Fruit fly (Drosophila melanogaster) whole organism, wandering third instar larva: Measurements from ENCODE around the gene Pgant5.
A peak's percentile ranks its signal among the peaks of the same experiment; 100 is the strongest.

Source experiments
- Abd-B ChIP-seq: fragments of >200 bp; optimal IDR thresholded peaks from 2 replicates; lab custom pipeline; 2017; ENCODE audit warnings: missing biosample characterization, missing genetic modification characterization
- CG32264 ChIP-seq: fragments of 200-800 bp; sonication (Bioruptor generic); optimal IDR thresholded peaks from 2 replicates; lab custom pipeline; 2016; ENCODE audit warnings: missing biosample characterization, missing genetic modification characterization
- CG9705 ChIP-seq: fragments of 200-800 bp; sonication (Bioruptor generic); optimal IDR thresholded peaks from 2 replicates; lab custom pipeline; 2018; ENCODE audit warnings: missing biosample characterization, mild to moderate bottlenecking, missing genetic modification characterization
- CrebA ChIP-seq: fragments of 200-800 bp; sonication (Bioruptor generic); optimal IDR thresholded peaks from 2 replicates; lab custom pipeline; 2016; ENCODE audit warnings: missing biosample characterization, mild to moderate bottlenecking, missing genetic modification characterization, borderline replicate concordance
- Dfd ChIP-seq: fragments of >200 bp; optimal IDR thresholded peaks from 2 replicates; lab custom pipeline; 2017; ENCODE audit warnings: missing biosample characterization, missing genetic modification characterization
- Dif ChIP-seq: fragments of 200-275, 200-300 bp; sonication (Bioruptor generic); optimal IDR thresholded peaks from 2 replicates; lab custom pipeline; 2018; ENCODE audit warnings: missing biosample characterization, missing genetic modification characterization; ENCODE audit not compliant: partially characterized antibody
- GATAd ChIP-seq: sonication (Bioruptor generic); optimal IDR thresholded peaks from 2 replicates; lab custom pipeline; 2016; ENCODE audit warnings: missing biosample characterization, missing genetic modification characterization
- HLH106 ChIP-seq: fragments of 200-800 bp; optimal IDR thresholded peaks from 3 replicates; lab custom pipeline; 2019; ENCODE audit warnings: missing biosample characterization, mild to moderate bottlenecking, missing genetic modification characterization, moderate library complexity
- Hnf4 ChIP-seq: fragments of 200-800 bp; sonication (Bioruptor generic); optimal IDR thresholded peaks from 2 replicates; lab custom pipeline; 2016; ENCODE audit warnings: missing biosample characterization, mild to moderate bottlenecking, missing genetic modification characterization
- Hr78 ChIP-seq: fragments of >200 bp; optimal IDR thresholded peaks from 2 replicates; lab custom pipeline; 2017; ENCODE audit warnings: missing biosample characterization, missing genetic modification characterization
- Hr83 ChIP-seq: fragments of 200-300 bp; sonication (Bioruptor generic); optimal IDR thresholded peaks from 2 replicates; lab custom pipeline; 2016; ENCODE audit warnings: missing biosample characterization, mild to moderate bottlenecking, missing genetic modification characterization, moderate library complexity; ENCODE audit not compliant: poor library complexity, severe bottlenecking
- Jra ChIP-seq: sonication (Bioruptor generic); optimal IDR thresholded peaks from 2 replicates; lab custom pipeline; 2016; ENCODE audit warnings: missing biosample characterization, missing genetic modification characterization
- Mio ChIP-seq: sonication (Bioruptor generic); optimal IDR thresholded peaks from 2 replicates; lab custom pipeline; 2016; ENCODE audit warnings: missing biosample characterization, missing genetic modification characterization
- Myc ChIP-seq: fragments of >200 bp; optimal IDR thresholded peaks from 2 replicates; lab custom pipeline; 2017
- N ChIP-seq: fragments of >200 bp; optimal IDR thresholded peaks from 2 replicates; lab custom pipeline; 2018; ENCODE audit warnings: missing biosample characterization, missing external identifiers, missing genetic modification characterization
- OdsH ChIP-seq: fragments of 200-800 bp; sonication (Bioruptor generic); optimal IDR thresholded peaks from 2 replicates; lab custom pipeline; 2016; ENCODE audit warnings: missing biosample characterization, mild to moderate bottlenecking, missing genetic modification characterization
- Rel ChIP-seq, 2 experiments: fragments of 200-800 bp; sonication (Bioruptor generic) in 1 of 2; optimal IDR thresholded peaks; 2 replicates in 1 of 2; 3 replicates in 1 of 2; lab custom pipeline; 2016 to 2019; ENCODE audit warnings: mild to moderate bottlenecking in 2 of 2, missing biosample characterization in 2 of 2, missing genetic modification characterization in 2 of 2, moderate library complexity in 1 of 2
- Sp1 ChIP-seq: fragments of 200-800 bp; sonication (Bioruptor generic); optimal IDR thresholded peaks from 3 replicates; lab custom pipeline; 2019; ENCODE audit warnings: missing biosample characterization, mild to moderate bottlenecking, missing genetic modification characterization, moderate library complexity
- Vsx2 ChIP-seq: fragments of 200-300, 225-300 bp; sonication (Bioruptor generic); optimal IDR thresholded peaks from 2 replicates; lab custom pipeline; 2018; ENCODE audit warnings: missing biosample characterization, missing genetic modification characterization; ENCODE audit not compliant: partially characterized antibody
- br ChIP-seq: fragments of 200-800 bp; sonication (Bioruptor generic); optimal IDR thresholded peaks from 2 replicates; lab custom pipeline; 2016; ENCODE audit warnings: missing biosample characterization, missing genetic modification characterization
- brk ChIP-seq: fragments of 200-800 bp; sonication (Bioruptor generic); optimal IDR thresholded peaks from 2 replicates; lab custom pipeline; 2016; ENCODE audit warnings: missing biosample characterization, mild to moderate bottlenecking, missing genetic modification characterization
- dl ChIP-seq, 2 experiments: fragments of 175-275, 200-275 bp in 1 of 2; fragments of 200-275 bp in 1 of 2; sonication (Bioruptor generic); optimal IDR thresholded peaks; lab custom pipeline; 2018; ENCODE audit warnings: mild to moderate bottlenecking in 2 of 2, missing biosample characterization in 2 of 2, missing genetic modification characterization in 2 of 2, moderate library complexity in 2 of 2; ENCODE audit not compliant: partially characterized antibody in 2 of 2, insufficient read depth in 1 of 2
- dmrt93B ChIP-seq: fragments of 200-800 bp; sonication (Bioruptor generic); optimal IDR thresholded peaks from 2 replicates; lab custom pipeline; 2018; ENCODE audit warnings: missing biosample characterization, mild to moderate bottlenecking, missing genetic modification characterization
- dsf ChIP-seq: sonication (Bioruptor generic); optimal IDR thresholded peaks from 2 replicates; lab custom pipeline; 2016; ENCODE audit warnings: missing biosample characterization, missing genetic modification characterization, borderline replicate concordance
- ey ChIP-seq: fragments of 200-800 bp; sonication (Bioruptor generic); optimal IDR thresholded peaks from 2 replicates; lab custom pipeline; 2016; ENCODE audit warnings: missing biosample characterization, missing genetic modification characterization
- foxo ChIP-seq, 2 experiments: fragments of 200-800 bp; sonication (Bioruptor generic); optimal IDR thresholded peaks; 2 replicates in 1 of 2; 3 replicates in 1 of 2; lab custom pipeline; 2016 to 2017; ENCODE audit warnings: missing biosample characterization in 2 of 2, missing genetic modification characterization in 2 of 2
- fru ChIP-seq: fragments of 200-800 bp; sonication (Bioruptor generic); optimal IDR thresholded peaks from 3 replicates; lab custom pipeline; 2016; ENCODE audit warnings: missing biosample characterization, mild to moderate bottlenecking, missing genetic modification characterization
- h ChIP-seq: fragments of 200-800 bp; sonication (Bioruptor generic); optimal IDR thresholded peaks from 3 replicates; lab custom pipeline; 2016; ENCODE audit warnings: missing biosample characterization, mild to moderate bottlenecking, missing genetic modification characterization
- jim ChIP-seq: fragments of 175-275, 200-325 bp; sonication (Bioruptor generic); optimal IDR thresholded peaks from 2 replicates; lab custom pipeline; 2016; ENCODE audit warnings: missing biosample characterization, mild to moderate bottlenecking, missing genetic modification characterization
- lola ChIP-seq: fragments of >200 bp; optimal IDR thresholded peaks from 2 replicates; lab custom pipeline; 2017; ENCODE audit warnings: missing biosample characterization, missing genetic modification characterization
- pan ChIP-seq: fragments of >200 bp; optimal IDR thresholded peaks from 2 replicates; lab custom pipeline; 2017
- psq ChIP-seq: fragments of 200-800 bp; sonication (Bioruptor generic); optimal IDR thresholded peaks from 3 replicates; lab custom pipeline; 2017; ENCODE audit warnings: missing biosample characterization, mild to moderate bottlenecking, missing genetic modification characterization, moderate library complexity
- rgr ChIP-seq: fragments of 200-800 bp; sonication (Bioruptor generic); optimal IDR thresholded peaks from 3 replicates; lab custom pipeline; 2016; ENCODE audit warnings: missing biosample characterization, mild to moderate bottlenecking, missing genetic modification characterization
- sage ChIP-seq: fragments of 200-800 bp; sonication (Bioruptor generic); optimal IDR thresholded peaks from 2 replicates; lab custom pipeline; 2016; ENCODE audit warnings: missing biosample characterization, mild to moderate bottlenecking, missing genetic modification characterization
- sv ChIP-seq: fragments of 200-800 bp; sonication (Bioruptor generic); optimal IDR thresholded peaks from 3 replicates; lab custom pipeline; 2016; ENCODE audit warnings: missing biosample characterization, missing genetic modification characterization
- tai ChIP-seq: sonication (Bioruptor generic); optimal IDR thresholded peaks from 2 replicates; lab custom pipeline; 2016; ENCODE audit warnings: missing biosample characterization, missing genetic modification characterization
- usp ChIP-seq: fragments of >200 bp; optimal IDR thresholded peaks from 2 replicates; lab custom pipeline; 2017; ENCODE audit warnings: missing biosample characterization, missing genetic modification characterization
- woc ChIP-seq: sonication (Bioruptor generic); optimal IDR thresholded peaks from 2 replicates; lab custom pipeline; 2016; ENCODE audit warnings: missing biosample characterization, mild to moderate bottlenecking, missing genetic modification characterization

Gene Pgant5

dm6 chr2L:5055528-5055927, 37.9 kb downstream of the Pgant5 start:
- TF ChIP-seq CG9705 (GFP tag; lab: Kevin White, UChicago) (no peak), dl (GFP tag; optimal IDR thresholded peaks at IDR 0.05; lab: Kevin White, UChicago; ENCODE audit: insufficient read depth in 1 of 2, partially characterized antibody in 2 of 2) (no peak), jim (GFP tag; lab: Kevin White, UChicago) (no peak), HLH106 (tag; lab: Kevin White, UChicago) (no peak), fru (GFP tag; lab: Kevin White, UChicago) (no peak), Jra (no peak), Abd-B (GFP tag; lab: Kevin White, UChicago) (no peak), woc (no peak), Dif (no peak), Sp1 (GFP tag; lab: Kevin White, UChicago) (no peak), dmrt93B (GFP tag; lab: Kevin White, UChicago) (no peak), Hr83 (GFP tag; lab: Kevin White, UChicago) (no peak)

dm6 chr2L:5054953-5055352, 38.4 kb downstream of the Pgant5 start, which contains the start of the genes CG14036 and His3.3A:
Gene CG14036 (minus strand): TSS chr2L:5055016.
Gene His3.3A (plus strand): TSS chr2L:5055058.
- no peak for TF ChIP-seq Mio
- TF ChIP-seq pan: no peak
- TF ChIP-seq br (GFP tag; lab: Kevin White, UChicago): no peak
- TF ChIP-seq h (GFP tag; lab: Kevin White, UChicago): peak; percentile 13
- TF ChIP-seq psq (GFP tag; lab: Kevin White, UChicago): no peak
- TF ChIP-seq foxo (GFP tag; optimal IDR thresholded peaks at IDR 0.05; lab: Kevin White, UChicago): peak in 1 of 2 experiments; percentile 18
- TF ChIP-seq N (GFP tag; lab: Kevin White, UChicago): no peak
- no peak for TF ChIP-seq Hr83 (GFP tag; lab: Kevin White, UChicago)
- no peak for TF ChIP-seq CG9705 (GFP tag; lab: Kevin White, UChicago)
- TF ChIP-seq sage (GFP tag; lab: Kevin White, UChicago): no peak
- TF ChIP-seq Dfd (GFP tag; lab: Kevin White, UChicago): no peak
- TF ChIP-seq dmrt93B (GFP tag; lab: Kevin White, UChicago): no peak
- TF ChIP-seq fru (GFP tag; lab: Kevin White, UChicago): no peak
- no peak for TF ChIP-seq Abd-B (GFP tag; lab: Kevin White, UChicago)
- TF ChIP-seq sv (GFP tag; lab: Kevin White, UChicago): no peak
- TF ChIP-seq Sp1 (GFP tag; lab: Kevin White, UChicago): peak; percentile 4
- TF ChIP-seq jim (GFP tag; lab: Kevin White, UChicago): no peak
- TF ChIP-seq OdsH (GFP tag; lab: Kevin White, UChicago): no peak
- TF ChIP-seq dl (GFP tag; optimal IDR thresholded peaks at IDR 0.05; lab: Kevin White, UChicago; ENCODE audit: insufficient read depth in 1 of 2, partially characterized antibody in 2 of 2): no peak
- TF ChIP-seq CrebA (GFP tag; lab: Kevin White, UChicago): no peak
- TF ChIP-seq usp (GFP tag; lab: Kevin White, UChicago): no peak
- TF ChIP-seq rgr: peak; percentile 30
- TF ChIP-seq tai (GFP tag; lab: Kevin White, UChicago): no peak
- TF ChIP-seq Dif: no peak
- no peak for TF ChIP-seq Hnf4 (GFP tag; lab: Kevin White, UChicago)
- no peak for TF ChIP-seq woc
- TF ChIP-seq lola: no peak
- no peak for TF ChIP-seq ey (GFP tag; lab: Kevin White, UChicago)
- no peak for TF ChIP-seq Rel (GFP tag; optimal IDR thresholded peaks at IDR 0.05; lab: Kevin White, UChicago)
- TF ChIP-seq Rel (tag; optimal IDR thresholded peaks at IDR 0.05; lab: Kevin White, UChicago): peak; percentile 75
- no peak for TF ChIP-seq CG32264 (GFP tag; lab: Kevin White, UChicago)
- TF ChIP-seq GATAd (GFP tag; lab: Kevin White, UChicago): no peak
- no peak for TF ChIP-seq dsf (GFP tag; lab: Kevin White, UChicago)
- TF ChIP-seq Vsx2 (GFP tag; lab: Kevin White, UChicago): no peak
- no peak for TF ChIP-seq HLH106 (tag; lab: Kevin White, UChicago)
- no peak for TF ChIP-seq brk (GFP tag; lab: Kevin White, UChicago)
- TF ChIP-seq Jra: no peak
- no peak for TF ChIP-seq Hr78
- peak; percentile 13 for TF ChIP-seq Myc (lab: Kevin White, UChicago)
